Fruit fly (Drosophila melanogaster) whole organism, embryonic: ENCODE measurements around the gene CG43290.
A peak's percentile ranks its signal among the peaks of the same experiment; 100 is the strongest.

Experiments used
- CG10274 ChIP-seq: fragments of 200-800 bp; sonication (Bioruptor generic); optimal IDR thresholded peaks from 3 replicates; lab custom pipeline; 2017; ENCODE audit warnings: missing biosample characterization, mild to moderate bottlenecking, missing genetic modification characterization
- CG10321 ChIP-seq: fragments of 200-800 bp; sonication (Bioruptor generic); IDR thresholded peaks from 2 replicates; pipeline ENCODE4 v1.3.6; 2022; ENCODE audit warnings: missing biosample characterization, missing genetic modification characterization
- CG11504 ChIP-seq: fragments of 200-800 bp; sonication (Bioruptor generic); optimal IDR thresholded peaks from 3 replicates; lab custom pipeline; 2019; ENCODE audit warnings: missing biosample characterization, mild to moderate bottlenecking, missing genetic modification characterization, moderate library complexity
- CG14441 ChIP-seq: fragments of 200-800 bp; sonication (Bioruptor generic); IDR thresholded peaks from 2 replicates; pipeline ENCODE4 v1.3.6; 2022; ENCODE audit warnings: missing biosample characterization, missing genetic modification characterization
- CG17385 ChIP-seq: fragments of 200-800 bp; sonication (Bioruptor generic); optimal IDR thresholded peaks from 3 replicates; lab custom pipeline; 2018; ENCODE audit warnings: missing biosample characterization, mild to moderate bottlenecking, missing genetic modification characterization
- CG1832 ChIP-seq: fragments of 200-800 bp; sonication (Bioruptor generic); optimal IDR thresholded peaks from 2 replicates; lab custom pipeline; 2017; ENCODE audit warnings: missing biosample characterization, mild to moderate bottlenecking, missing genetic modification characterization, inconsistent platforms
- CG18764 ChIP-seq: fragments of 200-800 bp; sonication (Bioruptor generic); optimal IDR thresholded peaks from 3 replicates; lab custom pipeline; 2016; ENCODE audit warnings: missing biosample characterization, missing genetic modification characterization
- CG2199 ChIP-seq: fragments of 200-800 bp; sonication (Bioruptor generic); IDR thresholded peaks from 3 replicates; pipeline ENCODE4 v1.3.6; 2022; ENCODE audit warnings: missing biosample characterization, missing genetic modification characterization
- CG31388 ChIP-seq: fragments of 200-800 bp; sonication (Bioruptor generic); optimal IDR thresholded peaks from 2 replicates; lab custom pipeline; 2016; ENCODE audit warnings: missing biosample characterization, missing genetic modification characterization
- CG3163 ChIP-seq: fragments of 200-800 bp; sonication (Bioruptor generic); optimal IDR thresholded peaks from 3 replicates; lab custom pipeline; 2016; ENCODE audit warnings: missing biosample characterization, missing genetic modification characterization
- CG34224 ChIP-seq: fragments of 200-800 bp; sonication (Bioruptor generic); IDR thresholded peaks from 3 replicates; pipeline ENCODE4 v1.3.6; 2022; ENCODE audit warnings: missing biosample characterization, missing genetic modification characterization; ENCODE audit not compliant: partially characterized antibody
- CG3847 ChIP-seq: fragments of 200-800 bp; sonication (Bioruptor generic); IDR thresholded peaks from 2 replicates; pipeline ENCODE4 v1.3.6; 2022; ENCODE audit warnings: missing biosample characterization, missing genetic modification characterization
- CG7271 ChIP-seq: fragments of 200-800 bp; sonication (Bioruptor generic); optimal IDR thresholded peaks from 2 replicates; lab custom pipeline; 2018; ENCODE audit warnings: missing biosample characterization, mild to moderate bottlenecking, missing genetic modification characterization, moderate library complexity
- CG7928 ChIP-seq: fragments of 200-800 bp; sonication (Bioruptor generic); optimal IDR thresholded peaks from 2 replicates; lab custom pipeline; 2017; ENCODE audit warnings: missing biosample characterization, mild to moderate bottlenecking, missing genetic modification characterization
- CG8478 ChIP-seq: fragments of >200 bp; optimal IDR thresholded peaks from 2 replicates; lab custom pipeline; 2018
- CG8924 ChIP-seq: fragments of 200-800 bp; optimal IDR thresholded peaks from 3 replicates; lab custom pipeline; 2019; ENCODE audit warnings: missing biosample characterization, mild to moderate bottlenecking, missing genetic modification characterization, moderate library complexity
- CG9797 ChIP-seq: fragments of 200-800 bp; sonication (Bioruptor generic); optimal IDR thresholded peaks from 3 replicates; lab custom pipeline; 2018; ENCODE audit warnings: missing biosample characterization, mild to moderate bottlenecking, missing genetic modification characterization
- CrebB ChIP-seq: fragments of 200-800 bp; sonication (Bioruptor generic); optimal IDR thresholded peaks from 3 replicates; lab custom pipeline; 2018; ENCODE audit warnings: missing biosample characterization, mild to moderate bottlenecking, missing genetic modification characterization
- Dref ChIP-seq: fragments of 200-800 bp; sonication (Bioruptor generic); IDR thresholded peaks from 2 replicates; pipeline ENCODE4 v1.3.6; 2022; ENCODE audit warnings: missing biosample characterization, missing genetic modification characterization
- Fer1 ChIP-seq: fragments of 200-800 bp; sonication (Bioruptor generic); optimal IDR thresholded peaks from 2 replicates; lab custom pipeline; 2017; ENCODE audit warnings: missing biosample characterization, mild to moderate bottlenecking, missing genetic modification characterization
- MESR4 ChIP-seq: fragments of 200-800 bp; sonication (Bioruptor generic); optimal IDR thresholded peaks from 2 replicates; lab custom pipeline; 2018; ENCODE audit warnings: missing biosample characterization, mild to moderate bottlenecking, missing genetic modification characterization, moderate library complexity
- Max ChIP-seq: fragments of 200-800 bp; sonication (Bioruptor generic); optimal IDR thresholded peaks from 2 replicates; lab custom pipeline; 2016; ENCODE audit warnings: missing biosample characterization, mild to moderate bottlenecking, missing genetic modification characterization
- Nf-YA ChIP-seq: fragments of 200-800 bp; sonication (Bioruptor generic); IDR thresholded peaks from 2 replicates; pipeline ENCODE4 v1.3.6; 2022; ENCODE audit warnings: missing biosample characterization, missing genetic modification characterization
- Nf-YB ChIP-seq: fragments of 200-800 bp; sonication (Bioruptor generic); optimal IDR thresholded peaks from 3 replicates; lab custom pipeline; 2019; ENCODE audit warnings: missing biosample characterization, mild to moderate bottlenecking, missing genetic modification characterization, moderate library complexity
- Nf-YC ChIP-seq: fragments of 200-800 bp; optimal IDR thresholded peaks from 3 replicates; lab custom pipeline; 2019; ENCODE audit warnings: missing biosample characterization, mild to moderate bottlenecking, missing genetic modification characterization, moderate library complexity
- Six4 ChIP-seq: fragments of 200-800 bp; sonication (Bioruptor generic); optimal IDR thresholded peaks from 2 replicates; lab custom pipeline; 2016; ENCODE audit warnings: missing biosample characterization, missing genetic modification characterization
- Trl ChIP-seq, 3 experiments: fragments of >200 bp in 2 of 3; fragments of 200-800 bp in 1 of 3; sonication (Bioruptor generic) in 1 of 3; optimal IDR thresholded peaks; 2 replicates in 1 of 3; 3 replicates in 2 of 3; lab custom pipeline; 2016 to 2017; ENCODE audit warnings: missing biosample characterization in 1 of 3, missing genetic modification characterization in 1 of 3
- Vsx1 ChIP-seq: fragments of 200-800 bp; sonication (Bioruptor generic); optimal IDR thresholded peaks from 2 replicates; lab custom pipeline; 2017; ENCODE audit warnings: missing biosample characterization, mild to moderate bottlenecking, missing genetic modification characterization, missing genetic modification reagents
- bsh ChIP-seq, 2 experiments: fragments of 200-800 bp; sonication (Bioruptor generic); optimal IDR thresholded peaks; 2 replicates each; lab custom pipeline; 2017 to 2018; ENCODE audit warnings: mild to moderate bottlenecking in 2 of 2, missing biosample characterization in 2 of 2, missing genetic modification characterization in 2 of 2, moderate library complexity in 1 of 2
- cas ChIP-seq: fragments of 200-800 bp; sonication (Bioruptor generic); IDR thresholded peaks from 2 replicates; pipeline ENCODE4 v1.3.6; 2022; ENCODE audit warnings: missing biosample characterization, missing genetic modification characterization
- crol ChIP-seq: fragments of 200-800 bp; sonication (Bioruptor generic); IDR thresholded peaks from 2 replicates; pipeline ENCODE4 v1.3.6; 2022; ENCODE audit warnings: missing biosample characterization, missing genetic modification characterization
- en ChIP-seq: fragments of 200-800 bp; sonication (Bioruptor generic); optimal IDR thresholded peaks from 2 replicates; lab custom pipeline; 2016; ENCODE audit warnings: missing biosample characterization, missing genetic modification characterization
- ewg ChIP-seq: fragments of 200-800 bp; sonication (Bioruptor generic); optimal IDR thresholded peaks from 3 replicates; lab custom pipeline; 2017; ENCODE audit warnings: mild to moderate bottlenecking, missing biosample characterization, missing genetic modification reagents, missing genetic modification characterization
- prd ChIP-seq, 3 experiments: fragments of >200 bp in 2 of 3; fragments of 200-800 bp in 1 of 3; sonication (Bioruptor generic) in 1 of 3; optimal IDR thresholded peaks in 2 of 3; IDR thresholded peaks in 1 of 3; 2 replicates in 2 of 3; 3 replicates in 1 of 3; pipeline versions ENCODE4 v1.3.6 to Lab custom; 2017 to 2022; ENCODE audit warnings: missing biosample characterization in 1 of 3, missing genetic modification characterization in 1 of 3
- pzg ChIP-seq: fragments of 200-800 bp; sonication (Bioruptor generic); optimal IDR thresholded peaks from 3 replicates; lab custom pipeline; 2018; ENCODE audit warnings: missing biosample characterization, mild to moderate bottlenecking, missing genetic modification characterization, moderate library complexity
- scrt ChIP-seq: fragments of 200-800 bp; sonication (Bioruptor generic); optimal IDR thresholded peaks from 2 replicates; lab custom pipeline; 2018; ENCODE audit warnings: missing biosample characterization, mild to moderate bottlenecking, missing genetic modification characterization, moderate library complexity
- sens ChIP-seq: fragments of 200-800 bp; sonication (Bioruptor generic); peaks from one replicate; lab custom pipeline; 2016; ENCODE audit warnings: missing biosample characterization, missing genetic modification characterization
- sens-2 ChIP-seq: fragments of 200-800 bp; sonication (Bioruptor generic); IDR thresholded peaks from 2 replicates; pipeline ENCODE4 v1.3.6; 2022; ENCODE audit warnings: missing biosample characterization, missing genetic modification characterization
- shn ChIP-seq: fragments of 200-800 bp; sonication (Bioruptor generic); optimal IDR thresholded peaks from 3 replicates; lab custom pipeline; 2016; ENCODE audit warnings: missing biosample characterization, missing genetic modification characterization
- slbo ChIP-seq: fragments of 200-800 bp; sonication (Bioruptor generic); IDR thresholded peaks from 2 replicates; pipeline ENCODE4 v1.3.6; 2022; ENCODE audit warnings: missing biosample characterization, missing genetic modification characterization
- sna ChIP-seq: fragments of 200-800 bp; sonication (Bioruptor generic); IDR thresholded peaks from 2 replicates; pipeline ENCODE4 v1.3.6; 2022; ENCODE audit warnings: missing biosample characterization, missing genetic modification characterization; ENCODE audit not compliant: partially characterized antibody
- tin ChIP-seq: fragments of 200-800 bp; sonication (Bioruptor generic); optimal IDR thresholded peaks from 3 replicates; lab custom pipeline; 2016; ENCODE audit warnings: missing biosample characterization, missing genetic modification characterization
- z ChIP-seq: fragments of 200-800 bp; sonication (Bioruptor generic); IDR thresholded peaks from 3 replicates; pipeline ENCODE4 v1.3.6; 2022; ENCODE audit warnings: missing biosample characterization, missing genetic modification characterization

Gene CG43290

dm6 chr3R:7313034-7313433 lies 36.3 kb downstream of the CG43290 start:
- TF ChIP-seq Dref (GFP tag; lab: Robert Waterston, UW) (0 out of 2 replicates have a peak, but pooled peaks have one; percentile 0), Max (GFP tag; lab: Kevin White, UChicago) (no peak), CrebB (no peak), CG10321 (peak; percentile 89), Vsx1 (GFP tag; lab: Kevin White, UChicago) (no peak), slbo (GFP tag; lab: Robert Waterston, UW) (no peak), CG14441 (GFP tag; lab: Robert Waterston, UW) (no peak), Nf-YB (peak; percentile 97), en (GFP tag; lab: Kevin White, UChicago) (no peak), tin (GFP tag; lab: Kevin White, UChicago) (no peak), CG17385 (GFP tag; lab: Kevin White, UChicago) (no peak), sna (GFP tag; lab: Robert Waterston, UW) (0 out of 2 replicates have a peak, but pooled peaks have one; percentile 52), CG7928 (no peak), CG7271 (no peak), prd (optimal IDR thresholded peaks at IDR 0.05; lab: Kevin White, UChicago) (no peak), prd (GFP tag; IDR thresholded peaks at IDR 0.05; lab: Robert Waterston, UW) (no peak), CG3847 (GFP tag; lab: Robert Waterston, UW) (no peak), CG31388 (GFP tag; lab: Kevin White, UChicago) (no peak), sens (GFP tag; lab: Kevin White, UChicago) (no peak), CG34224 (0 out of 3 replicates have a peak, but pooled peaks have one; percentile 37), Fer1 (GFP tag; lab: Kevin White, UChicago) (no peak), Nf-YC (tag; lab: Kevin White, UChicago) (peak; percentile 98), CG2199 (GFP tag; lab: Robert Waterston, UW) (no peak), CG8478 (peak; percentile 92), ewg (GFP tag; lab: Kevin White, UChicago) (peak; percentile 54), shn (GFP tag; lab: Kevin White, UChicago) (no peak), z (GFP tag; lab: Robert Waterston, UW) (peak; percentile 91), CG3163 (GFP tag; lab: Kevin White, UChicago) (peak; percentile 95), CG18764 (no peak), Nf-YA (GFP tag; lab: Robert Waterston, UW) (peak; percentile 86), pzg (GFP tag; lab: Kevin White, UChicago) (no peak), MESR4 (GFP tag; lab: Kevin White, UChicago) (no peak), CG9797 (GFP tag; lab: Kevin White, UChicago) (no peak), CG8924 (tag; lab: Kevin White, UChicago) (no peak), scrt (GFP tag; lab: Kevin White, UChicago) (no peak), bsh (GFP tag; optimal IDR thresholded peaks at IDR 0.05; lab: Kevin White, UChicago) (no peak), CG11504 (tag; lab: Kevin White, UChicago) (no peak), Six4 (no peak), cas (GFP tag; lab: Robert Waterston, UW) (no peak), sens-2 (GFP tag; lab: Robert Waterston, UW) (no peak), crol (GFP tag; lab: Robert Waterston, UW) (no peak), CG10274 (no peak), CG1832 (GFP tag; lab: Kevin White, UChicago) (peak; percentile 88), Trl (optimal IDR thresholded peaks at IDR 0.05; lab: Kevin White, UChicago) (peak; percentile 50 to 65), Trl (GFP tag; optimal IDR thresholded peaks at IDR 0.05; lab: Kevin White, UChicago) (no peak)
- TF ChIP-seq, all 482 proteins: peak for 13
